Fruit fly (Drosophila melanogaster): ENCODE data around the gene Adhr.

DNA sequence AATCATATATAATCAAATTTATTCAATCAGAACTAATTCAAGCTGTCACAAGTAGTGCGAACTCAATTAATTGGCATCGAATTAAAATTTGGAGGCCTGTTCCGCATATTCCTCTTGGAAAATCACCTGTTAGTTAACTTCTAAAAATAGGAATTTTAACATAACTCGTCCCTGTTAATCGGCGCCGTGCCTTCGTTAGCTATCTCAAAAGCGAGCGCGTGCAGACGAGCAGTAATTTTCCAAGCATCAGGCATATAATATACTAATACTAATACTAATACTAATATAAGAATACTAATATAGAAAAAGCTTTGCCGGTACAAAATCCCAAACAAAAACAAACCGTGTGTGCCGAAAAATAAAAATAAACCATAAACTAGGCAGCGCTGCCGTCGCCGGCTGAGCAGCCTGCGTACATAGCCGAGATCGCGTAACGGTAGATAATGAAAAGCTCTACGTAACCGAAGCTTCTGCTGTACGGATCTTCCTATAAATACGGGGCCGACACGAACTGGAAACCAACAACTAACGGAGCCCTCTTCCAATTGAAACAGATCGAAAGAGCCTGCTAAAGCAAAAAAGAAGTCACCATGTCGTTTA, 497 bp downstream of the Adhr start:
- no peak for TF ChIP-seq Myc (optimal IDR thresholded peaks at IDR 0.05)
- TF ChIP-seq ttk (optimal IDR thresholded peaks at IDR 0.05), result no peak
- TF ChIP-seq psq (optimal IDR thresholded peaks at IDR 0.05), result no peak
- TF ChIP-seq Sin3A (optimal IDR thresholded peaks at IDR 0.05), result no peak
- TF ChIP-seq h (optimal IDR thresholded peaks at IDR 0.05), result no peak
